Fruit fly (Drosophila melanogaster) whole organism, wandering third instar larva: ENCODE measurements around the gene CG5880.

Experiments
- Abd-B ChIP-seq: fragments of >200 bp; optimal IDR thresholded peaks from 2 replicates; lab custom pipeline; 2017; ENCODE audit warnings: missing biosample characterization, missing genetic modification characterization
- CG32264 ChIP-seq: fragments of 200-800 bp; sonication (Bioruptor generic); optimal IDR thresholded peaks from 2 replicates; lab custom pipeline; 2016; ENCODE audit warnings: missing biosample characterization, missing genetic modification characterization
- CG9705 ChIP-seq: fragments of 200-800 bp; sonication (Bioruptor generic); optimal IDR thresholded peaks from 2 replicates; lab custom pipeline; 2018; ENCODE audit warnings: missing biosample characterization, mild to moderate bottlenecking, missing genetic modification characterization
- CrebA ChIP-seq: fragments of 200-800 bp; sonication (Bioruptor generic); optimal IDR thresholded peaks from 2 replicates; lab custom pipeline; 2016; ENCODE audit warnings: missing biosample characterization, mild to moderate bottlenecking, missing genetic modification characterization, borderline replicate concordance
- Dfd ChIP-seq: fragments of >200 bp; optimal IDR thresholded peaks from 2 replicates; lab custom pipeline; 2017; ENCODE audit warnings: missing biosample characterization, missing genetic modification characterization
- Dif ChIP-seq: fragments of 200-275, 200-300 bp; sonication (Bioruptor generic); optimal IDR thresholded peaks from 2 replicates; lab custom pipeline; 2018; ENCODE audit warnings: missing biosample characterization, missing genetic modification characterization; ENCODE audit not compliant: partially characterized antibody
- GATAd ChIP-seq: sonication (Bioruptor generic); optimal IDR thresholded peaks from 2 replicates; lab custom pipeline; 2016; ENCODE audit warnings: missing biosample characterization, missing genetic modification characterization
- HLH106 ChIP-seq: fragments of 200-800 bp; optimal IDR thresholded peaks from 3 replicates; lab custom pipeline; 2019; ENCODE audit warnings: missing biosample characterization, mild to moderate bottlenecking, missing genetic modification characterization, moderate library complexity
- Hr83 ChIP-seq: fragments of 200-300 bp; sonication (Bioruptor generic); optimal IDR thresholded peaks from 2 replicates; lab custom pipeline; 2016; ENCODE audit warnings: missing biosample characterization, mild to moderate bottlenecking, missing genetic modification characterization, moderate library complexity; ENCODE audit not compliant: poor library complexity, severe bottlenecking
- Jra ChIP-seq: sonication (Bioruptor generic); optimal IDR thresholded peaks from 2 replicates; lab custom pipeline; 2016; ENCODE audit warnings: missing biosample characterization, missing genetic modification characterization
- Mio ChIP-seq: sonication (Bioruptor generic); optimal IDR thresholded peaks from 2 replicates; lab custom pipeline; 2016; ENCODE audit warnings: missing biosample characterization, missing genetic modification characterization
- Myc ChIP-seq: fragments of >200 bp; optimal IDR thresholded peaks from 2 replicates; lab custom pipeline; 2017
- N ChIP-seq: fragments of >200 bp; optimal IDR thresholded peaks from 2 replicates; lab custom pipeline; 2018; ENCODE audit warnings: missing biosample characterization, missing external identifiers, missing genetic modification characterization
- Rel ChIP-seq, 2 experiments: fragments of 200-800 bp; sonication (Bioruptor generic) in 1 of 2; optimal IDR thresholded peaks; 2 replicates in 1 of 2; 3 replicates in 1 of 2; lab custom pipeline; 2016 to 2019; ENCODE audit warnings: mild to moderate bottlenecking in 2 of 2, missing biosample characterization in 2 of 2, missing genetic modification characterization in 2 of 2, moderate library complexity in 1 of 2
- Sp1 ChIP-seq: fragments of 200-800 bp; sonication (Bioruptor generic); optimal IDR thresholded peaks from 3 replicates; lab custom pipeline; 2019; ENCODE audit warnings: missing biosample characterization, mild to moderate bottlenecking, missing genetic modification characterization, moderate library complexity
- Vsx2 ChIP-seq: fragments of 200-300, 225-300 bp; sonication (Bioruptor generic); optimal IDR thresholded peaks from 2 replicates; lab custom pipeline; 2018; ENCODE audit warnings: missing biosample characterization, missing genetic modification characterization; ENCODE audit not compliant: partially characterized antibody
- br ChIP-seq: fragments of 200-800 bp; sonication (Bioruptor generic); optimal IDR thresholded peaks from 2 replicates; lab custom pipeline; 2016; ENCODE audit warnings: missing biosample characterization, missing genetic modification characterization
- brk ChIP-seq: fragments of 200-800 bp; sonication (Bioruptor generic); optimal IDR thresholded peaks from 2 replicates; lab custom pipeline; 2016; ENCODE audit warnings: missing biosample characterization, mild to moderate bottlenecking, missing genetic modification characterization
- dmrt93B ChIP-seq: fragments of 200-800 bp; sonication (Bioruptor generic); optimal IDR thresholded peaks from 2 replicates; lab custom pipeline; 2018; ENCODE audit warnings: missing biosample characterization, mild to moderate bottlenecking, missing genetic modification characterization
- dsf ChIP-seq: sonication (Bioruptor generic); optimal IDR thresholded peaks from 2 replicates; lab custom pipeline; 2016; ENCODE audit warnings: missing biosample characterization, missing genetic modification characterization, borderline replicate concordance
- ey ChIP-seq: fragments of 200-800 bp; sonication (Bioruptor generic); optimal IDR thresholded peaks from 2 replicates; lab custom pipeline; 2016; ENCODE audit warnings: missing biosample characterization, missing genetic modification characterization
- foxo ChIP-seq, 2 experiments: fragments of 200-800 bp; sonication (Bioruptor generic); optimal IDR thresholded peaks; 2 replicates in 1 of 2; 3 replicates in 1 of 2; lab custom pipeline; 2016 to 2017; ENCODE audit warnings: missing biosample characterization in 2 of 2, missing genetic modification characterization in 2 of 2
- fru ChIP-seq: fragments of 200-800 bp; sonication (Bioruptor generic); optimal IDR thresholded peaks from 3 replicates; lab custom pipeline; 2016; ENCODE audit warnings: missing biosample characterization, mild to moderate bottlenecking, missing genetic modification characterization
- h ChIP-seq: fragments of 200-800 bp; sonication (Bioruptor generic); optimal IDR thresholded peaks from 3 replicates; lab custom pipeline; 2016; ENCODE audit warnings: missing biosample characterization, mild to moderate bottlenecking, missing genetic modification characterization
- jim ChIP-seq: fragments of 175-275, 200-325 bp; sonication (Bioruptor generic); optimal IDR thresholded peaks from 2 replicates; lab custom pipeline; 2016; ENCODE audit warnings: missing biosample characterization, mild to moderate bottlenecking, missing genetic modification characterization
- pan ChIP-seq: fragments of >200 bp; optimal IDR thresholded peaks from 2 replicates; lab custom pipeline; 2017
- psq ChIP-seq: fragments of 200-800 bp; sonication (Bioruptor generic); optimal IDR thresholded peaks from 3 replicates; lab custom pipeline; 2017; ENCODE audit warnings: missing biosample characterization, mild to moderate bottlenecking, missing genetic modification characterization, moderate library complexity
- rgr ChIP-seq: fragments of 200-800 bp; sonication (Bioruptor generic); optimal IDR thresholded peaks from 3 replicates; lab custom pipeline; 2016; ENCODE audit warnings: missing biosample characterization, mild to moderate bottlenecking, missing genetic modification characterization
- sage ChIP-seq: fragments of 200-800 bp; sonication (Bioruptor generic); optimal IDR thresholded peaks from 2 replicates; lab custom pipeline; 2016; ENCODE audit warnings: missing biosample characterization, mild to moderate bottlenecking, missing genetic modification characterization
- sv ChIP-seq: fragments of 200-800 bp; sonication (Bioruptor generic); optimal IDR thresholded peaks from 3 replicates; lab custom pipeline; 2016; ENCODE audit warnings: missing biosample characterization, missing genetic modification characterization
- tai ChIP-seq: sonication (Bioruptor generic); optimal IDR thresholded peaks from 2 replicates; lab custom pipeline; 2016; ENCODE audit warnings: missing biosample characterization, missing genetic modification characterization
- usp ChIP-seq: fragments of >200 bp; optimal IDR thresholded peaks from 2 replicates; lab custom pipeline; 2017; ENCODE audit warnings: missing biosample characterization, missing genetic modification characterization

The CG5880 gene

dm6 chr3R:27070906-27071498 is 45.5 kb upstream of the CG5880 start:
- TF ChIP-seq Sp1 (GFP tag; lab: Kevin White, UChicago): no peak
- TF ChIP-seq tai (GFP tag; lab: Kevin White, UChicago): no peak
- TF ChIP-seq foxo (GFP tag; optimal IDR thresholded peaks at IDR 0.05; lab: Kevin White, UChicago): no peak
- no peak for TF ChIP-seq Dif
- TF ChIP-seq brk: no peak
- TF ChIP-seq CG32264 (GFP tag; lab: Kevin White, UChicago): no peak
- no peak for TF ChIP-seq GATAd
- TF ChIP-seq CG9705: no peak
- no peak for TF ChIP-seq ey (GFP tag; lab: Kevin White, UChicago)
- TF ChIP-seq Jra: no peak
- TF ChIP-seq sv (GFP tag; lab: Kevin White, UChicago): no peak
- no peak for TF ChIP-seq psq (GFP tag; lab: Kevin White, UChicago)
- TF ChIP-seq HLH106: no peak
- no peak for TF ChIP-seq rgr (GFP tag; lab: Kevin White, UChicago)
- TF ChIP-seq dmrt93B (GFP tag; lab: Kevin White, UChicago): no peak
- TF ChIP-seq Mio (GFP tag; lab: Kevin White, UChicago): no peak
- TF ChIP-seq br (GFP tag; lab: Kevin White, UChicago): no peak

- TF ChIP-seq tai (GFP tag; lab: Kevin White, UChicago) (no peak), CG9705 (no peak), Myc (lab: Kevin White, UChicago) (no peak), N (no peak), usp (GFP tag; lab: Kevin White, UChicago) (no peak), foxo (GFP tag; optimal IDR thresholded peaks at IDR 0.05; lab: Kevin White, UChicago) (no peak), Mio (GFP tag; lab: Kevin White, UChicago) (no peak), Hr83 (GFP tag; lab: Kevin White, UChicago) (no peak), Abd-B (no peak), dsf (GFP tag; lab: Kevin White, UChicago) (no peak), Vsx2 (peak; percentile 8), sv (GFP tag; lab: Kevin White, UChicago) (no peak), CG32264 (GFP tag; lab: Kevin White, UChicago) (no peak), sage (no peak), HLH106 (no peak), Dfd (GFP tag; lab: Kevin White, UChicago) (no peak), brk (no peak), fru (GFP tag; lab: Kevin White, UChicago) (no peak), Dif (peak; percentile 48), psq (GFP tag; lab: Kevin White, UChicago) (peak; percentile 71), Jra (no peak), Rel (GFP tag; optimal IDR thresholded peaks at IDR 0.05; lab: Kevin White, UChicago) (no peak), Rel (tag; optimal IDR thresholded peaks at IDR 0.05; lab: Kevin White, UChicago) (peak; percentile 23)
Observed at dm6 chr3R:27075694-27076093, 40.9 kb upstream of the CG5880 start, which contains the start of gene CG14257. TSS of gene CG14257 (plus strand) at chr3R:27075870.

dm6 chr3R:27076618-27077017 is 39.9 kb upstream of the CG5880 start:
- TF ChIP-seq jim (GFP tag; lab: Kevin White, UChicago) (no peak), Dif (no peak), br (GFP tag; lab: Kevin White, UChicago) (no peak), pan (lab: Kevin White, UChicago) (no peak), Hr83 (GFP tag; lab: Kevin White, UChicago) (no peak), foxo (GFP tag; optimal IDR thresholded peaks at IDR 0.05; lab: Kevin White, UChicago) (no peak)

- TF ChIP-seq CrebA (GFP tag; lab: Kevin White, UChicago) (no peak), Myc (lab: Kevin White, UChicago) (peak; percentile 66)
- TF ChIP-seq, all 38 proteins: peak for 1
Observed at dm6 chr3R:27082752-27083151, 33.8 kb upstream of the CG5880 start.

dm6 chr3R:27084528-27085052 is 32.0 kb upstream of the CG5880 start:
- TF ChIP-seq foxo (GFP tag; optimal IDR thresholded peaks at IDR 0.05; lab: Kevin White, UChicago) (peak in 1 of 2 experiments; percentile 10), Rel (GFP tag; optimal IDR thresholded peaks at IDR 0.05; lab: Kevin White, UChicago) (no peak), Rel (tag; optimal IDR thresholded peaks at IDR 0.05; lab: Kevin White, UChicago) (no peak), psq (GFP tag; lab: Kevin White, UChicago) (no peak), brk (no peak), Sp1 (GFP tag; lab: Kevin White, UChicago) (no peak), Dif (no peak), h (GFP tag; lab: Kevin White, UChicago) (peak; percentile 7), Vsx2 (no peak), fru (GFP tag; lab: Kevin White, UChicago) (peak; percentile 12)
